Worm (Caenorhabditis elegans): Measurements from ENCODE around the gene srh-31.

DNA sequence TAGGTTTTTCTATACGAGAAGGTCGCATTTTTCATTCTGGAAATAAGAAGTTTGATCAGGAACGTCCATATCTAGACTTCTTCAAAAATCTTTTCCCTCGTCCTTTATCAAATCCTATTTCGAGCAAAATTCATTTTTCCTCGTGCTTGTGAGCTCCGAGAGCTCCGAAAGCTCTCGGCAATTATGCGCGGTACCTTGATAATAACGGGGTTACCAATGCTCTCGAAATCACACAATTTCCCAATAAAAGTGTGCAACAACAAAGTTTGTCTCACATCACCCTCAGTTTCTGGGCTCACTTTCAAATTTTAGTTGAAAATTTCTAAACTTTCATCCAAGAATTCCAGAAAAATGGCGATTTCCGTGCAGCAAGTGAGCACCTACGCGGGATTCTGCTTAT is 38.6 kb upstream of the srh-31 start, which contains the start of gene str-89:
- TF ChIP-seq nhr-28 (tag; optimal IDR thresholded peaks at IDR 0.05) (no peak), unc-130 (tag; optimal IDR thresholded peaks at IDR 0.05) (no peak), egl-27 (tag; optimal IDR thresholded peaks at IDR 0.05) (no peak), lin-39 (tag; optimal IDR thresholded peaks at IDR 0.05) (no peak), tbx-2 (tag; optimal IDR thresholded peaks at IDR 0.05) (no peak), rnt-1 (tag; optimal IDR thresholded peaks at IDR 0.05) (no peak), nhr-77 (tag; optimal IDR thresholded peaks at IDR 0.05) (no peak), ama-1 (optimal IDR thresholded peaks at IDR 0.05) (no peak), pag-3 (tag; optimal IDR thresholded peaks at IDR 0.05; ENCODE audit: borderline replicate concordance, insufficient read depth) (no peak), skn-1 (tag; optimal IDR thresholded peaks at IDR 0.05) (no peak), hlh-4 (tag; optimal IDR thresholded peaks at IDR 0.05) (no peak), aly-2 (tag; optimal IDR thresholded peaks at IDR 0.05) (no peak), pqm-1 (tag; optimal IDR thresholded peaks at IDR 0.05) (no peak), mab-9 (GFP tag; IDR thresholded peaks at IDR 0.05) (no peak)

Measured in whole organism, L1 larva.